Worm (Caenorhabditis elegans) whole organism, L1 larva: ENCODE results near the gene F56D6.14.

Source experiments
- F16B12.6 ChIP-seq: fragments of 150-350 bp; optimal IDR thresholded peaks from 2 replicates; lab custom pipeline; 2014; ENCODE audit warnings: missing biosample characterization, missing genetic modification characterization
- Y116A8C.19 ChIP-seq: sonication (generic microtip); optimal IDR thresholded peaks from 2 replicates; lab custom pipeline; 2016; ENCODE audit warnings: missing compliant biosample characterization, missing genetic modification characterization, borderline replicate concordance
- alr-1 ChIP-seq: fragments of 200-800 bp; sonication (Bioruptor generic); optimal IDR thresholded peaks from 2 replicates; lab custom pipeline; 2018; ENCODE audit warnings: borderline replicate concordance, mild to moderate bottlenecking, missing genetic modification characterization, missing compliant biosample characterization
- aly-2 ChIP-seq: fragments of 150-350 bp; optimal IDR thresholded peaks from 2 replicates; lab custom pipeline; 2014; ENCODE audit warnings: missing biosample characterization, missing genetic modification characterization
- ama-1 ChIP-seq: fragments of 150-350 bp; optimal IDR thresholded peaks from 2 replicates; lab custom pipeline; 2014
- ceh-82 ChIP-seq, 3 experiments: fragments of 150-350 bp in 1 of 3; sonication (generic microtip) in 2 of 3; optimal IDR thresholded peaks; 2 replicates each; lab custom pipeline; 2014 to 2017; ENCODE audit warnings: missing biosample characterization in 3 of 3, missing genetic modification characterization in 3 of 3
- ceh-88 ChIP-seq: fragments of 200-800 bp; sonication (Bioruptor generic); IDR thresholded peaks from 2 replicates; pipeline ENCODE4 v1.3.6; 2022; ENCODE audit warnings: missing genetic modification characterization, missing compliant biosample characterization
- egl-13 ChIP-seq: sonication (generic microtip); optimal IDR thresholded peaks from 2 replicates; lab custom pipeline; 2016; ENCODE audit warnings: missing genotype, missing genetic modification reagents, missing genetic modification characterization, missing compliant biosample characterization
- egl-27 ChIP-seq, 2 experiments: fragments of 150-350 bp in 1 of 2; sonication (generic microtip); optimal IDR thresholded peaks; 3 replicates each; lab custom pipeline; 2017 to 2018; ENCODE audit warnings: missing biosample characterization in 2 of 2, missing genetic modification characterization in 2 of 2, missing genetic modification reagents in 2 of 2
- elt-2 ChIP-seq: sonication (generic microtip); optimal IDR thresholded peaks from 2 replicates; lab custom pipeline; 2016; ENCODE audit warnings: missing genetic modification characterization, mild to moderate bottlenecking, inconsistent platforms, missing compliant biosample characterization, missing genetic modification reagents
- fkh-10 ChIP-seq: sonication (generic microtip); optimal IDR thresholded peaks from 2 replicates; lab custom pipeline; 2017; ENCODE audit warnings: missing biosample characterization, missing genetic modification reagents, missing genetic modification characterization
- hpl-2 ChIP-seq: fragments of 150-350 bp; optimal IDR thresholded peaks from 2 replicates; lab custom pipeline; 2014; ENCODE audit warnings: missing biosample characterization, missing genetic modification reagents, missing genetic modification characterization
- isw-1 ChIP-seq: fragments of 200-800 bp; sonication (Bioruptor generic); IDR thresholded peaks from 2 replicates; pipeline ENCODE4 v1.3.6; 2022; ENCODE audit warnings: missing genetic modification characterization, missing compliant biosample characterization
- lin-13 ChIP-seq: fragments of 150-350 bp; optimal IDR thresholded peaks from 2 replicates; lab custom pipeline; 2014; ENCODE audit warnings: missing biosample characterization, missing genetic modification reagents, missing genetic modification characterization
- lin-35 ChIP-seq, 2 experiments: fragments of 150-350 bp; optimal IDR thresholded peaks; 2 replicates each; lab custom pipeline; 2014; ENCODE audit warnings: missing biosample characterization in 2 of 2, missing genetic modification characterization in 2 of 2, missing genetic modification reagents in 2 of 2
- lsy-2 ChIP-seq, 2 experiments: fragments of 150-350 bp; optimal IDR thresholded peaks; 2 replicates each; lab custom pipeline; 2014; ENCODE audit warnings: missing biosample characterization in 2 of 2, missing genetic modification characterization in 2 of 2
- mab-9 ChIP-seq: fragments of 200-800 bp; sonication (Bioruptor generic); IDR thresholded peaks from 2 replicates; pipeline ENCODE4 v1.3.6; 2022; ENCODE audit warnings: missing genetic modification reagents, missing genetic modification characterization, missing compliant biosample characterization
- nhr-20 ChIP-seq: sonication (generic microtip); optimal IDR thresholded peaks from 2 replicates; lab custom pipeline; 2016; ENCODE audit warnings: mild to moderate bottlenecking, missing genetic modification characterization, missing compliant biosample characterization
- nhr-237 ChIP-seq: fragments of 150-350 bp; optimal IDR thresholded peaks from 2 replicates; lab custom pipeline; 2014; ENCODE audit warnings: missing biosample characterization, missing genetic modification characterization
- nhr-76 ChIP-seq: sonication (generic microtip); optimal IDR thresholded peaks from 2 replicates; lab custom pipeline; 2017; ENCODE audit warnings: missing biosample characterization, missing genetic modification characterization
- nhr-77 ChIP-seq: fragments of 150-350 bp; optimal IDR thresholded peaks from 2 replicates; lab custom pipeline; 2014; ENCODE audit warnings: missing biosample characterization, missing genetic modification characterization
- nhr-85 ChIP-seq: sonication (generic microtip); peaks from one replicate; lab custom pipeline; 2016; ENCODE audit warnings: missing genetic modification characterization, inconsistent platforms, missing compliant biosample characterization
- pag-3 ChIP-seq: sonication (generic microtip); optimal IDR thresholded peaks from 2 replicates; lab custom pipeline; 2017; ENCODE audit warnings: missing genetic modification characterization, mild to moderate bottlenecking, missing compliant biosample characterization, antibody characterized with exemption, borderline replicate concordance; ENCODE audit not compliant: insufficient read depth
- skn-1 ChIP-seq: fragments of 150-350 bp; optimal IDR thresholded peaks from 2 replicates; lab custom pipeline; 2014; ENCODE audit warnings: missing biosample characterization, missing genetic modification characterization
- snu-23 ChIP-seq: sonication (generic microtip); optimal IDR thresholded peaks from 2 replicates; lab custom pipeline; 2016; ENCODE audit warnings: missing genetic modification characterization, missing compliant biosample characterization
- sptf-1 ChIP-seq: fragments of 150-350 bp; optimal IDR thresholded peaks from 2 replicates; lab custom pipeline; 2014; ENCODE audit warnings: missing biosample characterization, missing genetic modification characterization
- sup-37 ChIP-seq: fragments of 200-800 bp; sonication (Bioruptor generic); optimal IDR thresholded peaks from 2 replicates; lab custom pipeline; 2018; ENCODE audit warnings: mild to moderate bottlenecking, missing genetic modification characterization, missing compliant biosample characterization
- swsn-7 ChIP-seq: sonication (generic microtip); optimal IDR thresholded peaks from 2 replicates; lab custom pipeline; 2016; ENCODE audit warnings: missing genetic modification characterization, missing compliant biosample characterization
- tbx-2 ChIP-seq: sonication (generic microtip); optimal IDR thresholded peaks from 2 replicates; lab custom pipeline; 2016; ENCODE audit warnings: missing genetic modification characterization, missing compliant biosample characterization
- tlp-1 ChIP-seq: fragments of 150-350 bp; optimal IDR thresholded peaks from 2 replicates; lab custom pipeline; 2014; ENCODE audit warnings: missing biosample characterization, missing genetic modification characterization
- vab-15 ChIP-seq: sonication (generic microtip); optimal IDR thresholded peaks from 2 replicates; lab custom pipeline; 2017; ENCODE audit warnings: missing genotype, mild to moderate bottlenecking, missing genetic modification characterization, missing compliant biosample characterization
- zag-1 ChIP-seq: fragments of 150-350 bp; optimal IDR thresholded peaks from 2 replicates; lab custom pipeline; 2014; ENCODE audit warnings: missing biosample characterization, missing genetic modification characterization
- zip-4 ChIP-seq: fragments of 200-800 bp; sonication (Bioruptor generic); optimal IDR thresholded peaks from 2 replicates; lab custom pipeline; 2018; ENCODE audit warnings: mild to moderate bottlenecking, missing genetic modification characterization, moderate library complexity, missing compliant biosample characterization

The F56D6.14 gene

DNA sequence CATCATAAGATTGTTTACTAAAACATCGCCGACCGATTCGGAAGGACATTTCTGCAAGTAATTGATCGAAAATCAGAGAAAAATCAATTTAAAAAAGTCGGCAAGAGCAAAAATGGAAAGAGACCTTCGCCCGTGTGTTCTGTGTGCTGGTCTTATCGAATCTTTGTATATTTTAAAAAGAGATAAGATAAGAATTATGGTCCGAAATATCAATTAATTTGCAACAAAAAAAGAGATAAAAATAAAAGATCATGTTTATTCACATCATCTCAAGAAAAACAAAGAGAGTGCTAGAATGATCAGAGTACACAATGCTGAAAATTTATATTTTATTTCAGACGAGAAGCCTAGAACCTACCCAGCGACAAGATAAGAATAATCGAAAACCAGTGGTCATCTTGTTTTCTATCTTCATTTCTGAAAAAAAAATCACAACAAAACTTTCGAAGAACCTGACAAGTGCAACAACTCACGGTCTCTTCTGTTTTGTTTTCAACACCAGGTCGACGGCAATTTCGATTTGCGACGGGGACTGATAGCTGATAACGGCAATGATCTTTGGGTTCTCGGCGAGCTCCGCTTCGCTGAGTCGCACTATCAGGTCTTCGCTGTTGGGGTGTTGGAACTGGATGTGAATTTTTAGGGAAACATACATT is 39.1 kb upstream of the F56D6.14 start, which contains the start of gene F37C4.6:
Gene F37C4.6 (minus strand): TSS at position 51 of the 656 bp plus-strand sequence.
- TF ChIP-seq isw-1 (no peak), sptf-1 (tag; lab: Kevin White, UChicago) (no peak), tbx-2 (tag; lab: Kevin White, UChicago) (no peak), egl-13 (tag; lab: Kevin White, UChicago) (no peak), elt-2 (peak; percentile 70), mab-9 (GFP tag; lab: Robert Waterston, UW) (no peak)

DNA sequence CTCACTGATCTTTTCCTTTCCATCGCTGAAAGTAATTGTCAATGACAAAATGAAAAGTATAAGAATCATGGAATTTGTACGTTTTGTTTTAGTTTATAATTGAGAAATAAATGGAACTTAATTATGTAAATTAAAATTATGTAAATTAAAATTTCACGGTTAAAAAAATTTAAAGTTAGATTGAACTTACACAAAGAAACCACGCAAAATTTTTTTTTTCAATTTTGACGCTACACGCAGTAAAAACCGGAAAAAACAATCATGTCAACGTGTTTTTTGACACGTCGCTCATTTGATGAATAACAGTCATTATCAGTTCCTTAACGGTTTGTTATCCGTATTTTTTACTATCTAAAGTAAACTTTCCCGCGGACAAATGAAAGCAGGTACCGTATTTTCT is 36.4 kb upstream of the F56D6.14 start, which contains the start of the genes F37C4.8 and oac-23:
Gene F37C4.8 (minus strand): TSS at position 101 of the 400 bp plus-strand sequence.
Gene oac-23 (plus strand): TSS at position 323 of the 400 bp plus-strand sequence.
- no peak for TF ChIP-seq fkh-10 (GFP tag; lab: Kevin White, UChicago)
- no peak for TF ChIP-seq Y116A8C.19 (tag; lab: Kevin White, UChicago)
- no peak for TF ChIP-seq nhr-85 (tag; lab: Kevin White, UChicago)
- TF ChIP-seq swsn-7: no peak
- TF ChIP-seq zip-4: no peak
- no peak for TF ChIP-seq zag-1 (tag; lab: Kevin White, UChicago)
- TF ChIP-seq hpl-2 (GFP tag; lab: Kevin White, UChicago): no peak
- no peak for TF ChIP-seq aly-2 (tag; lab: Kevin White, UChicago)
- TF ChIP-seq ama-1 (lab: Kevin White, UChicago): no peak
- no peak for TF ChIP-seq ceh-82 (tag; optimal IDR thresholded peaks at IDR 0.05; lab: Kevin White, UChicago)
- TF ChIP-seq sup-37 (GFP tag; lab: Kevin White, UChicago): no peak
- no peak for TF ChIP-seq nhr-20 (tag; lab: Kevin White, UChicago)
- no peak for TF ChIP-seq nhr-77 (tag; lab: Kevin White, UChicago)
- no peak for TF ChIP-seq skn-1
- no peak for TF ChIP-seq F16B12.6 (tag; lab: Kevin White, UChicago)

DNA sequence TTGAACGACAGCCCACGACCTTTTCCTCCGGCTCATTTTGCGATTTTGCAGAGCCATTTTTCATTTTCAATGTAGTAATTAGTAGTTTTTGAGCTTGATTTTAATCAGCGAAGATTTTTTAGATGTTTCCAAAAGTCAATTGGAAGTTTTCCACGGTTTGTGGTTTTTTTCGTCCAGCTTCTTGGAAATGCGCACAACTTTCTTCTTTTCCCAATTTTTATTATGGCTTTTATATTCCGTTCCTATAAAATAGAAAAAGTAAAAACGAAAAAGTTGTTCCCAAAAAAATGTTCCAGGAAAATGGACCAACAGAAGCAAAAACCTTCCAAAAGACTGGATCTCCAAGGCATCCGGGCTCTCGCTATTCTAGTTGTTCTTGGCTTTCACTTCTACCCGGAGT is 32.1 kb upstream of the F56D6.14 start, which contains the start of gene oac-22:
Gene oac-22 (plus strand): TSS at position 301 of the 400 bp plus-strand sequence.
- TF ChIP-seq sup-37 (GFP tag; lab: Kevin White, UChicago) (no peak), vab-15 (no peak), alr-1 (tag; lab: Kevin White, UChicago) (no peak), nhr-237 (tag; lab: Kevin White, UChicago) (no peak), tlp-1 (tag; lab: Kevin White, UChicago) (no peak), tbx-2 (tag; lab: Kevin White, UChicago) (no peak), ceh-88 (GFP tag; lab: Robert Waterston, UW) (no peak), mab-9 (GFP tag; lab: Robert Waterston, UW) (no peak)

DNA sequence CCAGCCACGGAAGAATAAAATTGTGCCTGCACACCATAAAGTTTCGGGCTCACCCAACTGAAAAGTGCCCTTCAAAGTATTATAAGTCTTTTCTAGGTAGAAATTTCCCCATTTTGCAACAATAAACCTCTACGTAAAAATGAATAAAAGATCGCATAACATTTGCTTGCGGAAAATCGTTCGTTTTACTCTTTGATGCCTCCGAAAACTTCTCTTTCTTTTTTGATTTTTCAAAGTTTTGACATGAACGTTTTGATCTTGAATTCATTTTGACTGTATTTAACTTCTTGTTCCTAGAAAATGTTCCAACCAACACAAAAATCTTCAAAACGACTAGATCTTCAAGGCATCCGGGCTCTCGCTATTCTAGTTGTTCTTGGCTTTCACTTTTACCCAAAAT is 28.5 kb upstream of the F56D6.14 start, which contains the start of gene oac-21:
Gene oac-21 (plus strand): TSS at position 301 of the 400 bp plus-strand sequence.
- TF ChIP-seq snu-23 (GFP tag; lab: Kevin White, UChicago) (no peak), ceh-82 (tag; optimal IDR thresholded peaks at IDR 0.05; lab: Kevin White, UChicago) (no peak), lin-35 (GFP tag; optimal IDR thresholded peaks at IDR 0.05; lab: Kevin White, UChicago) (no peak), lin-13 (GFP tag; lab: Kevin White, UChicago) (no peak), pag-3 (no peak), lsy-2 (tag; optimal IDR thresholded peaks at IDR 0.05; lab: Kevin White, UChicago) (no peak), swsn-7 (no peak)

DNA sequence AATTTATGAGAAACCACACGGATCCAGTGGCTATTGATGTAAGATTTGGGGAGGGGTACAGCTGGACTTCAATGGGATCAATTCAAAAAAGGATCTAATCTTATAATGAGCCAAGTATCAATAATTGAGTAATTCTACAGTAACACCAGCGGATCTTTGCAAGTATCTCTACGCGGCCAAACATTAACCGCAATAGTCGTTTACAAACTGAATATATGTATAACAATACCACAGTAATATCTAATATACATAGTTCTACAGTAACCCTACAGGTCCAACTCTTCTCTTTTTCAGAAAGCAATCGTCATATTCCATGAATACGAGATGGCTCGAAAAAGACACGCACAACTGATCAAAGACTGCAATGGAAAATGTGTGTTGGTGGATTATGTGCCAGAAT is 25.5 kb upstream of the F56D6.14 start, which contains the start of gene F56D6.9:
Gene F56D6.9 (plus strand): TSS at position 301 of the 400 bp plus-strand sequence.
- TF ChIP-seq ceh-88 (GFP tag; lab: Robert Waterston, UW) (no peak), nhr-76 (tag; lab: Kevin White, UChicago) (no peak), egl-27 (tag; optimal IDR thresholded peaks at IDR 0.05; lab: Kevin White, UChicago) (no peak)
